Fruit fly (Drosophila melanogaster) whole organism, embryonic: ENCODE measurements around the gene Eato.

Source experiments
- Awh ChIP-seq: fragments of 200-800 bp; sonication (Bioruptor generic); IDR thresholded peaks from 2 replicates; pipeline ENCODE4, ENCODE4 v1.3.6; 2022; ENCODE audit warnings: missing biosample characterization, missing genetic modification characterization
- BEAF-32 ChIP-seq: fragments of 200-800 bp; sonication (Bioruptor generic); optimal IDR thresholded peaks from 3 replicates; lab custom pipeline; 2017; ENCODE audit warnings: missing biosample characterization, missing genetic modification characterization, mild to moderate bottlenecking, moderate library complexity, missing genetic modification reagents
- BtbVII ChIP-seq: fragments of 200-800 bp; sonication (Bioruptor generic); optimal IDR thresholded peaks from 3 replicates; lab custom pipeline; 2017; ENCODE audit warnings: missing biosample characterization, mild to moderate bottlenecking, missing genetic modification characterization
- CG12299 ChIP-seq: fragments of 200-800 bp; sonication (Bioruptor generic); optimal IDR thresholded peaks from 2 replicates; lab custom pipeline; 2018; ENCODE audit warnings: missing biosample characterization, mild to moderate bottlenecking, missing genetic modification characterization
- CG12942 ChIP-seq: fragments of 200-800 bp; sonication (Bioruptor generic); optimal IDR thresholded peaks from 3 replicates; lab custom pipeline; 2016; ENCODE audit warnings: missing biosample characterization, missing genetic modification characterization
- CG13894 ChIP-seq: fragments of 200-800 bp; sonication (Bioruptor generic); optimal IDR thresholded peaks from 3 replicates; lab custom pipeline; 2018; ENCODE audit warnings: missing biosample characterization, mild to moderate bottlenecking, missing genetic modification characterization, moderate library complexity
- CG15696 ChIP-seq: fragments of 200-800 bp; sonication (Bioruptor generic); optimal IDR thresholded peaks from 2 replicates; lab custom pipeline; 2019; ENCODE audit warnings: missing biosample characterization, mild to moderate bottlenecking, missing genetic modification characterization, moderate library complexity
- CG16863 ChIP-seq: fragments of 200-800 bp; sonication (Bioruptor generic); optimal IDR thresholded peaks from 3 replicates; lab custom pipeline; 2016; ENCODE audit warnings: missing biosample characterization, missing genetic modification characterization
- CG17912 ChIP-seq: fragments of 200-800 bp; sonication (Bioruptor generic); optimal IDR thresholded peaks from 2 replicates; lab custom pipeline; 2018; ENCODE audit warnings: missing biosample characterization, mild to moderate bottlenecking, missing genetic modification characterization
- CG1832 ChIP-seq: fragments of 200-800 bp; sonication (Bioruptor generic); optimal IDR thresholded peaks from 2 replicates; lab custom pipeline; 2017; ENCODE audit warnings: missing biosample characterization, mild to moderate bottlenecking, missing genetic modification characterization, inconsistent platforms
- CG2199 ChIP-seq: fragments of 200-800 bp; sonication (Bioruptor generic); IDR thresholded peaks from 3 replicates; pipeline ENCODE4 v1.3.6; 2022; ENCODE audit warnings: missing biosample characterization, missing genetic modification characterization
- CG31388 ChIP-seq: fragments of 200-800 bp; sonication (Bioruptor generic); optimal IDR thresholded peaks from 2 replicates; lab custom pipeline; 2016; ENCODE audit warnings: missing biosample characterization, missing genetic modification characterization
- CG32532 ChIP-seq: fragments of 200-800 bp; sonication (Bioruptor generic); IDR thresholded peaks from 2 replicates; pipeline ENCODE4 v1.3.6; 2022; ENCODE audit warnings: missing biosample characterization, missing genetic modification characterization
- CG3838 ChIP-seq: fragments of 200-800 bp; sonication (Bioruptor generic); optimal IDR thresholded peaks from 3 replicates; lab custom pipeline; 2016; ENCODE audit warnings: missing biosample characterization, missing genetic modification characterization
- CG4360 ChIP-seq: fragments of 200-800 bp; sonication (Bioruptor generic); IDR thresholded peaks from 2 replicates; pipeline ENCODE4 v1.3.6; 2022; ENCODE audit warnings: missing biosample characterization, missing genetic modification characterization
- CG6272 ChIP-seq: fragments of 200-800 bp; sonication (Bioruptor generic); IDR thresholded peaks from 2 replicates; pipeline ENCODE4 v1.3.6; 2022; ENCODE audit warnings: missing biosample characterization, missing genetic modification characterization
- CG6813 ChIP-seq: fragments of 200-800 bp; sonication (Bioruptor generic); optimal IDR thresholded peaks from 2 replicates; lab custom pipeline; 2017; ENCODE audit warnings: missing biosample characterization, missing genetic modification characterization, mild to moderate bottlenecking, moderate library complexity, missing genetic modification reagents
- CG7987 ChIP-seq: fragments of 200-800 bp; sonication (Bioruptor generic); optimal IDR thresholded peaks from 2 replicates; lab custom pipeline; 2018; ENCODE audit warnings: missing biosample characterization, mild to moderate bottlenecking, missing genetic modification characterization, moderate library complexity
- CG9215 ChIP-seq: fragments of 200-800 bp; sonication (Bioruptor generic); IDR thresholded peaks from 2 replicates; pipeline ENCODE4 v1.3.6; 2022; ENCODE audit warnings: missing biosample characterization, missing genetic modification characterization
- D ChIP-seq, 2 experiments: fragments of 200-800 bp in 1 of 2; fragments of >200 bp in 1 of 2; sonication (Bioruptor generic) in 1 of 2; optimal IDR thresholded peaks; 2 replicates in 1 of 2; 3 replicates in 1 of 2; lab custom pipeline; 2017; ENCODE audit warnings: mild to moderate bottlenecking in 1 of 2, missing biosample characterization in 1 of 2, missing genetic modification characterization in 1 of 2, missing genetic modification reagents in 1 of 2
- D19A ChIP-seq: fragments of 200-800 bp; optimal IDR thresholded peaks from 3 replicates; lab custom pipeline; 2019; ENCODE audit warnings: missing biosample characterization, mild to moderate bottlenecking, missing genetic modification characterization, moderate library complexity
- Eip74EF ChIP-seq, 2 experiments: fragments of 200-800 bp in 1 of 2; fragments of >200 bp in 1 of 2; sonication (Bioruptor generic) in 1 of 2; optimal IDR thresholded peaks; 2 replicates each; lab custom pipeline; 2017 to 2019; ENCODE audit warnings: missing biosample characterization in 2 of 2, missing genetic modification characterization in 2 of 2, mild to moderate bottlenecking in 1 of 2, moderate library complexity in 1 of 2
- H2.0 ChIP-seq: fragments of 200-800 bp; sonication (Bioruptor generic); IDR thresholded peaks from 2 replicates; pipeline ENCODE4 v1.3.6; 2022; ENCODE audit warnings: missing biosample characterization, missing genetic modification characterization
- Hand ChIP-seq: fragments of 200-800 bp; sonication (Bioruptor generic); optimal IDR thresholded peaks from 2 replicates; lab custom pipeline; 2017; ENCODE audit warnings: mild to moderate bottlenecking, missing biosample characterization, missing genetic modification reagents, missing genetic modification characterization
- Jarid2 ChIP-seq: fragments of 200-800 bp; sonication (Bioruptor generic); optimal IDR thresholded peaks from 3 replicates; lab custom pipeline; 2017; ENCODE audit warnings: mild to moderate bottlenecking, missing biosample characterization, missing genetic modification reagents, missing genetic modification characterization
- Neu2 ChIP-seq: fragments of 200-800 bp; sonication (Bioruptor generic); optimal IDR thresholded peaks from 3 replicates; lab custom pipeline; 2016; ENCODE audit warnings: missing biosample characterization, missing genetic modification characterization, borderline replicate concordance
- NfI ChIP-seq: fragments of 200-800 bp; sonication (Bioruptor generic); optimal IDR thresholded peaks from 3 replicates; lab custom pipeline; 2018; ENCODE audit warnings: missing biosample characterization, mild to moderate bottlenecking, missing genetic modification characterization, moderate library complexity
- Rfx ChIP-seq: fragments of 200-800 bp; sonication (Bioruptor generic); IDR thresholded peaks from 2 replicates; pipeline ENCODE4 v1.3.6; 2022; ENCODE audit warnings: missing biosample characterization, missing genetic modification characterization
- Scr ChIP-seq: fragments of 200-800 bp; sonication (Bioruptor generic); IDR thresholded peaks from 2 replicates; pipeline ENCODE4 v1.3.6; 2022; ENCODE audit warnings: missing biosample characterization, missing genetic modification characterization; ENCODE audit not compliant: partially characterized antibody
- Side ChIP-seq: fragments of 200-800 bp; sonication (Bioruptor generic); optimal IDR thresholded peaks from 2 replicates; lab custom pipeline; 2016; ENCODE audit warnings: missing biosample characterization, missing genetic modification characterization
- Six4 ChIP-seq: fragments of 200-800 bp; sonication (Bioruptor generic); optimal IDR thresholded peaks from 2 replicates; lab custom pipeline; 2016; ENCODE audit warnings: missing biosample characterization, missing genetic modification characterization
- ab ChIP-seq: fragments of 200-800 bp; sonication (Bioruptor generic); optimal IDR thresholded peaks from 2 replicates; lab custom pipeline; 2016; ENCODE audit warnings: missing biosample characterization, missing genetic modification characterization
- br ChIP-seq: fragments of >200 bp; optimal IDR thresholded peaks from 2 replicates; lab custom pipeline; 2017
- chm ChIP-seq: fragments of 200-800 bp; sonication (Bioruptor generic); IDR thresholded peaks from 2 replicates; pipeline ENCODE4 v1.3.6; 2022; ENCODE audit warnings: missing biosample characterization, missing genetic modification characterization
- dimm ChIP-seq: fragments of 200-800 bp; sonication (Bioruptor generic); IDR thresholded peaks from 2 replicates; pipeline ENCODE4 v1.3.6; 2022; ENCODE audit warnings: missing biosample characterization, missing genetic modification characterization
- en ChIP-seq: fragments of 200-800 bp; sonication (Bioruptor generic); optimal IDR thresholded peaks from 2 replicates; lab custom pipeline; 2016; ENCODE audit warnings: missing biosample characterization, missing genetic modification characterization
- ham ChIP-seq: fragments of 200-800 bp; sonication (Bioruptor generic); IDR thresholded peaks from 2 replicates; pipeline ENCODE4 v1.3.6; 2022; ENCODE audit warnings: missing biosample characterization, missing genetic modification characterization
- her ChIP-seq: fragments of 200-800 bp; sonication (Bioruptor generic); optimal IDR thresholded peaks from 2 replicates; lab custom pipeline; 2016; ENCODE audit warnings: missing biosample characterization, missing genetic modification characterization
- inv ChIP-seq: fragments of 200-800 bp; sonication (Bioruptor generic); IDR thresholded peaks from 2 replicates; pipeline ENCODE4 v1.3.6; 2022; ENCODE audit warnings: missing biosample characterization, missing genetic modification characterization; ENCODE audit not compliant: partially characterized antibody
- mam ChIP-seq: fragments of 200-800 bp; sonication (Bioruptor generic); optimal IDR thresholded peaks from 3 replicates; lab custom pipeline; 2016; ENCODE audit warnings: missing biosample characterization, missing genetic modification characterization
- nau ChIP-seq: fragments of 200-800 bp; sonication (Bioruptor generic); optimal IDR thresholded peaks from 3 replicates; lab custom pipeline; 2017; ENCODE audit warnings: missing biosample characterization, mild to moderate bottlenecking, missing genetic modification characterization, missing genetic modification reagents
- nerfin-1 ChIP-seq: fragments of 200-800 bp; sonication (Bioruptor generic); optimal IDR thresholded peaks from 3 replicates; lab custom pipeline; 2019; ENCODE audit warnings: missing biosample characterization, mild to moderate bottlenecking, missing genetic modification characterization, moderate library complexity
- pho ChIP-seq: fragments of 200-800 bp; sonication (Bioruptor generic); optimal IDR thresholded peaks from 2 replicates; lab custom pipeline; 2016; ENCODE audit warnings: missing biosample characterization, missing genetic modification characterization
- ranshi ChIP-seq: fragments of 200-800 bp; sonication (Bioruptor generic); IDR thresholded peaks from 2 replicates; pipeline ENCODE4 v1.3.6; 2022; ENCODE audit warnings: missing biosample characterization, missing genetic modification characterization
- salm ChIP-seq: fragments of 200-800 bp; sonication (Bioruptor generic); optimal IDR thresholded peaks from 2 replicates; lab custom pipeline; 2018; ENCODE audit warnings: missing biosample characterization, mild to moderate bottlenecking, missing genetic modification characterization
- slp2 ChIP-seq: fragments of 200-800 bp; sonication (Bioruptor generic); optimal IDR thresholded peaks from 2 replicates; lab custom pipeline; 2016; ENCODE audit warnings: missing biosample characterization, missing genetic modification characterization
- tio ChIP-seq: fragments of 200-800 bp; sonication (Bioruptor generic); optimal IDR thresholded peaks from 2 replicates; lab custom pipeline; 2017; ENCODE audit warnings: missing biosample characterization, missing genetic modification characterization, inconsistent platforms
- wor ChIP-seq: fragments of 200-800 bp; sonication (Bioruptor generic); IDR thresholded peaks from 2 replicates; pipeline ENCODE4 v1.3.6; 2022; ENCODE audit warnings: missing biosample characterization, missing genetic modification characterization
- zf30C ChIP-seq: fragments of 200-800 bp; sonication (Bioruptor generic); optimal IDR thresholded peaks from 3 replicates; lab custom pipeline; 2018; ENCODE audit warnings: missing biosample characterization, mild to moderate bottlenecking, missing genetic modification characterization

Gene Eato

DNA sequence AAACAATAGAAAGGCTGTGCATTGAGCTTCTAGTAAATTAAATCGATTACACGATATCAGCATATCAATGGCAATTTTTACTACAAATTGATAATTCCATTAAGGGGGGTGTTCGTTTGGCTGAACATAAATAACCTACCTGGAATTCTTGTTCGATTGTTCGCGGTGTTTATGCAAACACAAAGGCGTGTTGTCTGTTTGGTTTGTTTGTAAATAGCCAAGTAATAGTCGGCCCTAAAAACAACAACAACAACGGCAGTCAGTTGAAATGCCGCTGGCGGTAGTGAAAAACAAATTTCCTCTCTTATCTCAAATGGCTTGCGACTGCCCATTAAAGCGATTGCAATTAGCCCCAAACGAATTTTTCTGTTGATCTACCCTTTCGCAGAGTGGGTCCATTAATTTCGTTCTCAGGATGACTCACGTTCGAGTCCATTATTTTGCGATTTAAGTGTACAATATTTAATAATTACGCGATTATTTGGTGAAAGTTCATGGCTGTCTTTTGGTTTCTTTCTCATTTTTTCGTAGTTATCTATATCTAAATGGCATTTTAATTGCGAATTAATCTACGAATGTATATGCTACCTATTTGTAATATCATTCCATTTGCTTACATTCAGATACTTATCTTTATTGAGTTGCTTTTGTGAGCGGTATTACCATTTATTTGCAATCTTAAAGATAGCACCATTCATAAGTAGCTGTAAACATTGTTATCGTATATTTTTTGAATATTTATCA lies 54.9 kb downstream of the Eato start (continued):
- no peak for TF ChIP-seq Jarid2 (GFP tag; lab: Kevin White, UChicago)
- no peak for TF ChIP-seq inv (GFP tag; lab: Robert Waterston, UW)
- TF ChIP-seq br: no peak
- no peak for TF ChIP-seq nerfin-1 (tag; lab: Kevin White, UChicago)
- TF ChIP-seq Rfx (GFP tag; lab: Robert Waterston, UW): peak; percentile 36
- no peak for TF ChIP-seq H2.0 (GFP tag; lab: Robert Waterston, UW)
- TF ChIP-seq Eip74EF (GFP tag; optimal IDR thresholded peaks at IDR 0.05; lab: Kevin White, UChicago): no peak
- no peak for TF ChIP-seq zf30C (GFP tag; lab: Kevin White, UChicago)
- TF ChIP-seq Scr (GFP tag; lab: Robert Waterston, UW): no peak
- TF ChIP-seq CG4360 (GFP tag; lab: Robert Waterston, UW): peak; percentile 78
- TF ChIP-seq wor (GFP tag; lab: Robert Waterston, UW): no peak
- TF ChIP-seq slp2 (GFP tag; lab: Kevin White, UChicago): no peak
- TF ChIP-seq ranshi (GFP tag; lab: Robert Waterston, UW): no peak; the same call in 1 of the 2 replicates
- no peak for TF ChIP-seq ab (GFP tag; lab: Kevin White, UChicago)
- TF ChIP-seq CG31388 (GFP tag; lab: Kevin White, UChicago): no peak
- no peak for TF ChIP-seq nau (GFP tag; lab: Kevin White, UChicago)
- no peak for TF ChIP-seq NfI
- peak; percentile 33 for TF ChIP-seq CG12942
- TF ChIP-seq CG16863 (GFP tag; lab: Kevin White, UChicago): peak; percentile 15
- TF ChIP-seq CG6272 (GFP tag; lab: Robert Waterston, UW): no peak
- peak; percentile 46 for TF ChIP-seq CG15696 (tag; lab: Kevin White, UChicago)
- TF ChIP-seq tio (GFP tag; lab: Kevin White, UChicago): no peak
- no peak for TF ChIP-seq dimm (GFP tag; lab: Robert Waterston, UW)
- peak; percentile 29; the same call in 1 of the 2 replicates for TF ChIP-seq CG32532 (GFP tag; lab: Robert Waterston, UW)
- peak; percentile 38 for TF ChIP-seq CG3838
- TF ChIP-seq Side (GFP tag; lab: Kevin White, UChicago): no peak
- no peak for TF ChIP-seq ham (GFP tag; lab: Robert Waterston, UW)
- no peak for TF ChIP-seq Neu2
- TF ChIP-seq CG6813: no peak
- no peak for TF ChIP-seq BtbVII
- TF ChIP-seq CG13894: peak; percentile 54
- TF ChIP-seq Six4 (GFP tag; lab: Kevin White, UChicago): no peak
- TF ChIP-seq CG2199 (GFP tag; lab: Robert Waterston, UW): 0 out of 3 replicates have a peak, but pooled peaks have one; percentile 18
- peak; percentile 80 for TF ChIP-seq D19A (tag; lab: Kevin White, UChicago)
- no peak for TF ChIP-seq en
- no peak for TF ChIP-seq CG12299
- peak; percentile 27 for TF ChIP-seq Hand (GFP tag; lab: Kevin White, UChicago)
- peak; percentile 35 for TF ChIP-seq mam (GFP tag; lab: Kevin White, UChicago)
- no peak for TF ChIP-seq pho (GFP tag; lab: Kevin White, UChicago)
- TF ChIP-seq CG17912 (GFP tag; lab: Kevin White, UChicago): no peak
- no peak for TF ChIP-seq CG9215 (GFP tag; lab: Robert Waterston, UW)
- TF ChIP-seq Awh: peak; percentile 68; the same call in 1 of the 2 replicates
- TF ChIP-seq her (GFP tag; lab: Kevin White, UChicago): no peak
- TF ChIP-seq chm (GFP tag; lab: Robert Waterston, UW): no peak
- TF ChIP-seq salm (tag; lab: Kevin White, UChicago): peak; percentile 22
- no peak for TF ChIP-seq BEAF-32 (GFP tag; lab: Kevin White, UChicago)
- TF ChIP-seq D (optimal IDR thresholded peaks at IDR 0.05; lab: Kevin White, UChicago): no peak
- no peak for TF ChIP-seq D (GFP tag; optimal IDR thresholded peaks at IDR 0.05; lab: Kevin White, UChicago)
- no peak for TF ChIP-seq CG1832 (GFP tag; lab: Kevin White, UChicago)
- TF ChIP-seq CG7987 (GFP tag; lab: Kevin White, UChicago): no peak
